Worm (Caenorhabditis elegans): ENCODE data around the gene Y38H8A.12.

DNA sequence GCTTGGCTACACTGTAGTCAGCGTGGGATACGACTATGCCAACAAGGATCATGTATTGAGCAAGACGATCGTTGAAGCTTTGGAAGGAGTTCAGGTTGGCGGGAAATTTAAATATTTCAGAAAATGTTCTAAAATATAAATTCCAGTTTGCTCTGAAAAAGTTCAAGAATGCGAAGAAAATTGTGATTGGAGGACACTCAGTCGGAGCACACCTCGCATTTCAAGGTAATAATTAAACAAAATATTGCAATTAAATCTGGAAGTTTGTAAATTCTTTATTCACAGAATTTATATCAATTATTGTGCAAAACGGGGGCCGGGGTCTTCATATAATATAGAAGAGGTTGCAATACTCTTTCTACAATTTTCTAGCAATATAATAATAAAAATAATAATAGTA is 49.3 kb upstream of the Y38H8A.12 start:
- TF ChIP-seq ceh-82 (tag; optimal IDR thresholded peaks at IDR 0.05) = no peak
- no peak for TF ChIP-seq fos-1 (tag; optimal IDR thresholded peaks at IDR 0.05)
- no peak for TF ChIP-seq nhr-11 (tag; optimal IDR thresholded peaks at IDR 0.05)
- no peak for TF ChIP-seq R02D3.7 (tag; optimal IDR thresholded peaks at IDR 0.05)
